Worm (Caenorhabditis elegans) whole organism, dauer: ENCODE data around the gene phf-15.

ENCODE experiments used
- unc-62 ChIP-seq: sonication (generic microtip); optimal IDR thresholded peaks from 2 replicates; lab custom pipeline; 2017; ENCODE audit warnings: missing biosample characterization, missing genetic modification reagents, missing genetic modification characterization

Gene phf-15

ce11 chrIII:3322317-3323010 is at the start of gene phf-15:
Gene phf-15, plus strand, starts transcription at chrIII:3322853.
- no peak for TF ChIP-seq unc-62 (GFP tag; lab: Kevin White, UChicago)

ce11 chrIII:3273141-3273540 is 49.5 kb upstream of the phf-15 start:
- no peak for TF ChIP-seq unc-62 (GFP tag; lab: Kevin White, UChicago)

- no peak for TF ChIP-seq unc-62 (GFP tag; lab: Kevin White, UChicago)
Measured at ce11 chrIII:3278610-3279009, 44.0 kb upstream of the phf-15 start, which contains the start of gene Y53G8AM.8. Gene Y53G8AM.8, minus strand, starts transcription at chrIII:3278710.

ce11 chrIII:3279304-3279703 is 43.3 kb upstream of the phf-15 start:
- TF ChIP-seq unc-62 (GFP tag; lab: Kevin White, UChicago): no peak

DNA sequence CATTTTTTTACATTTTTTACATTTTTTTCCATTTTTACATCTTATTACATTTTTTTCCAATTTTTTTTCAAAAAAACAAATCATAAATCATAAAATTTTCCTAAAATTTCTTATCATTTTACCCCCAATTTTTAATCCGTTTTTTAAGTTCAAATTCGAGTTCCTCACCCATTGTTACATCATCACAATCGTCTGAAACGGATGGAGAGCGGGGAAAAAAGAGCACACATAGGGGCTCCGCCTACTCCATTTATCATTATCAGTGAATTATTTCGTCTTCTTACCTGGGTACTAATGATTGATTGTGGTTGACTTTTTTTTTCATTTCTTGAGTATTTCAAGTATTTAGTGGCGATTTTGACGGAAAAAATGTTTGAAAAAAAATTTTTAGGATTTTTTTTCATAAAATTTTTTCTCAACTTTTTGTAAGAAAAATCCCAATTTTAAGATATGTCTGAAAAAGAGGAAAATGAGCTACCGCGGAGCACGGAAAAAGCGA is 40.7 kb upstream of the phf-15 start, which contains the start of gene mfsd-8:
Gene mfsd-8, plus strand, starts transcription at position 449 of the 499 bp plus-strand sequence.
- no peak for TF ChIP-seq unc-62 (GFP tag; lab: Kevin White, UChicago)

ce11 chrIII:3294283-3294793 is 28.3 kb upstream of the phf-15 start, which contains the start of the genes Y53G8AR.8 and Y53G8AR.6:
Gene Y53G8AR.8, minus strand, starts transcription at chrIII:3294330.
Gene Y53G8AR.6, plus strand, starts transcription at chrIII:3294743.
- no peak for TF ChIP-seq unc-62 (GFP tag; lab: Kevin White, UChicago)

- no peak for TF ChIP-seq unc-62 (GFP tag; lab: Kevin White, UChicago)
Measured at ce11 chrIII:3297151-3297550, 25.5 kb upstream of the phf-15 start, which contains the start of gene Y53G8AR.5. Gene Y53G8AR.5, plus strand, starts transcription at chrIII:3297451.

ce11 chrIII:3304554-3304953 is 18.1 kb upstream of the phf-15 start:
- no peak for TF ChIP-seq unc-62 (GFP tag; lab: Kevin White, UChicago)

DNA sequence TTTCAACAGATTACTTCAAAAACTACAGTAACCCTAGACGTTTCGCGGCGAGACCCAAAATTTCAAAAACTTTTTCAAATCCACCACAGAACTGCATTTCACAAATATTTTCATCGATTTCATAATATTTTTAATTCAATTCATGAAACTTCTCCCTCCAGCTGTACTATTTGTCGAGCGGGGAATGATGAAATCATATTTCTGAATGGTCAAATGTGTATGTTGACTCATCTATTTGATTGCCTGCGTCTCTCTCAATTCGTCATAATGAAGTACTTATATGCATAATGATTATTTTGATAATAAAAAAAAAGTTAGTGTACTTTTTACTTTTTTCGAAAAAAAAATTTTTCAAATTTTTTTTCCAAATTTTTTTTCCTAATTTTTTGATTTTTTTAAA is 16.3 kb upstream of the phf-15 start:
- no peak for TF ChIP-seq unc-62 (GFP tag; lab: Kevin White, UChicago)

DNA sequence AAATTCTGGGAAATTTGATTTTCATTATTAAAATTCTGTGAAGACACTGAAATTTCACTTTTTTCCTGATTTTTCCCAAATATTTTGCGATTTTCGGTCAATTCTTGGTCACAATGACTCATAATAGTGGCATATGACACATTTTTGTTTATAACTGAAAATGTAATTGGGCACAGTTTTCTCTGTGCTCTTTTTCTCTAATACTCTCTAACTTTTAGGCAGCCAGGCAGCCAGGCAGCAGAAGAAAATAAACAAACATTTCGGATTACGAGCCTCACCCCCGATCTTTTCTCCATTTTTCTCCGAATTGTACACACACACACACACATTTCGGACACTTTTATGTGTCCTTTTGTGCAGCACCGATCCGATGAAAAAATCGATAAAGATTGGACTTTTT is 15.3 kb upstream of the phf-15 start:
- no peak for TF ChIP-seq unc-62 (GFP tag; lab: Kevin White, UChicago)

DNA sequence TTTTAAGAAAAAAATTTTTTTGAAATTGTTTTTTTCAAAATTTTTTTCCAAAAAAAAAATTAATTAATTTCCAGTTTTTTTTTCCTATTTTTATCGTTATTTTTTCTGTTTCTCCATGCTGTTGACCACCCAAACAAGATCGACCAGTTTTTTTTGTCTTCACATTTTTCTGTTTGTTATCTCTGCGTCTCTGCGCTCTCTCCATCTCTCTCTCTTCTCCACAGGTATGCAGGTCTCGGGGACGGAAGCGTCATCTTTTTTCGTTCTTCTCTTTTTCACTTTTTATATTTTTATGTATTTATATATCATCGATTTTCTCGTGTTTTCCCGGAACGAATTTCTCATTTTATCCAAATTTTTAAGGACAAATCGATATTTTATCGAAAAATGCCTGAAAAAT is 13.7 kb upstream of the phf-15 start:
- TF ChIP-seq unc-62 (GFP tag; lab: Kevin White, UChicago): no peak

- TF ChIP-seq unc-62 (GFP tag; lab: Kevin White, UChicago): no peak
Measured at ce11 chrIII:3309700-3310099, 13.0 kb upstream of the phf-15 start.

- TF ChIP-seq unc-62 (GFP tag; lab: Kevin White, UChicago): no peak
Measured at ce11 chrIII:3310876-3311597, 11.6 kb upstream of the phf-15 start, which contains the start of gene ral-1. Gene ral-1, plus strand, starts transcription at chrIII:3311310.

- TF ChIP-seq unc-62 (GFP tag; lab: Kevin White, UChicago): no peak
Measured at ce11 chrIII:3311607-3312006, 11.0 kb upstream of the phf-15 start.

DNA sequence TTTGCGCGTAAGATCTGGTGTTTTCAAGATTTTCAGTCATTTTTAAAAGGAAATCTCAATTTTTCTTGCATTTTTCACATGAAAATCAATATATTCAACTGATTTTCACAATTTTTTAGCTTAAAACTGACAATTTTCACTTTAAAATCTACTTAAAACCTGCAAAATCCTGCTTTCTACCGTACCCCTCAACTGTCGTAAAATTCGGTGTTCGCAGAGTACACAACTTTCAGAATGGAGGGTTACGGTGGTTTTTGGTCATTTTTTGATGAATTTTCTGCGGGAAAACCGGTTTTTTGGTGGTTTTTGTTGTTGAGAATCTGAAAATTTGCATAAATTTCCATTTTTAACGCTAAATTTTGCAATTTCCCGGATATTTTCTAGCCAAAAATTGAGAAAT is 10.5 kb upstream of the phf-15 start:
- no peak for TF ChIP-seq unc-62 (GFP tag; lab: Kevin White, UChicago)

DNA sequence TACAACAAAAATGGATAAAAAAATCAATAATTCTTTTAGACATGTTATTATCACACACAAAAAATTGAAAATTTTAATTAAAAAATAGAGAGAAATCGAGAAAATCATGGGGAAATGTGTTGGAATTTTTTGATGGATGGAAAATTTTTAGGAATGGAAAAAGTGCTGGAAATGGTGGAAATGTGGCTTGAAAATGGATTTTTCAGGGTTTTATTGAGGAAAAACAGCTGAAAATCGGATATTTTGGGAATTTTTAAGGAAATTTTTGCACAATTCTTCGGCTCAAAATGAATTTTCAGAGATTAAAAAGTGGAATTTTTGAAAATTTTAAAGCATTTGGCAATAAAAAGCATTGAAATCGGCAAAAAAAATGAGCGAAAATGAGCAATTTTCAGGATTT is 4.8 kb upstream of the phf-15 start:
- no peak for TF ChIP-seq unc-62 (GFP tag; lab: Kevin White, UChicago)
